1 fruit fly cellular context compared by ENCODE assay signal in genomic region chrX:22529664-22530321, dm6.
A peak's percentile ranks its signal among the peaks of the same experiment; 100 is the strongest.
TF ChIP-seq lines count a peak whose summit lies in the region.

Gene S6kII (plus strand): TSS chrX:22529964.

TF ChIP-seq in whole organism, embryonic, 481 proteins besides CTCF, POLR2A, EP300 and RAD21 (continued from another document):
- TF ChIP-seq knrl (GFP tag; IDR thresholded peaks at IDR 0.05; lab: Robert Waterston, UW; ENCODE audit: partially characterized antibody) (peak; percentile 88), Doc3 (GFP tag; IDR thresholded peaks at IDR 0.05; lab: Robert Waterston, UW; ENCODE audit: partially characterized antibody) (peak; percentile 84), amos (GFP tag; IDR thresholded peaks at IDR 0.05; lab: Robert Waterston, UW; ENCODE audit: partially characterized antibody) (peak; percentile 88), zfh2 (GFP tag; optimal IDR thresholded peaks at IDR 0.05; lab: Kevin White, UChicago) (no peak), Scr (GFP tag; IDR thresholded peaks at IDR 0.05; lab: Robert Waterston, UW; ENCODE audit: partially characterized antibody) (peak; percentile 88), CG13287 (GFP tag; IDR thresholded peaks at IDR 0.05; lab: Robert Waterston, UW; ENCODE audit: partially characterized antibody) (peak; percentile 90), vnd (GFP tag; IDR thresholded peaks at IDR 0.05; lab: Robert Waterston, UW; ENCODE audit: partially characterized antibody) (peak; percentile 75), grn (GFP tag; optimal IDR thresholded peaks at IDR 0.05; lab: Kevin White, UChicago) (no peak), CG10565 (GFP tag; optimal IDR thresholded peaks at IDR 0.05; lab: Kevin White, UChicago) (no peak), BEAF-32 (GFP tag; optimal IDR thresholded peaks at IDR 0.05; lab: Kevin White, UChicago) (peak; percentile 79), pum (GFP tag; optimal IDR thresholded peaks at IDR 0.05; lab: Kevin White, UChicago) (no peak), chm (GFP tag; IDR thresholded peaks at IDR 0.05; lab: Robert Waterston, UW) (no peak), CG4820 (GFP tag; optimal IDR thresholded peaks at IDR 0.05; lab: Kevin White, UChicago) (no peak), CG17612 (GFP tag; IDR thresholded peaks at IDR 0.05; lab: Robert Waterston, UW) (no peak), gfzf (GFP tag; optimal IDR thresholded peaks at IDR 0.05; lab: Kevin White, UChicago) (peak; percentile 51), CG1602 (GFP tag; optimal IDR thresholded peaks at IDR 0.05; lab: Kevin White, UChicago) (no peak), Ets97D (GFP tag; optimal IDR thresholded peaks at IDR 0.05; lab: Kevin White, UChicago) (peak; percentile 18), CG30020 (tag; optimal IDR thresholded peaks at IDR 0.05; lab: Kevin White, UChicago) (peak; percentile 50), ato (GFP tag; IDR thresholded peaks at IDR 0.05; lab: Robert Waterston, UW; ENCODE audit: partially characterized antibody) (peak; percentile 67), jumu (GFP tag; optimal IDR thresholded peaks at IDR 0.05; lab: Kevin White, UChicago) (no peak), crp (GFP tag; optimal IDR thresholded peaks at IDR 0.05; lab: Kevin White, UChicago) (peak in 1 of 2 experiments; percentile 54), ttk (GFP tag; IDR thresholded peaks at IDR 0.05; lab: Robert Waterston, UW) (no peak), tna (GFP tag; IDR thresholded peaks at IDR 0.05; lab: Robert Waterston, UW; ENCODE audit: partially characterized antibody) (peak; percentile 66; the same call in 1 of the 2 replicates), CkIIα-i1 (GFP tag; IDR thresholded peaks at IDR 0.05; lab: Robert Waterston, UW) (no peak), zen2 (GFP tag; IDR thresholded peaks at IDR 0.05; lab: Robert Waterston, UW; ENCODE audit: partially characterized antibody) (peak; percentile 78; the same call in 2 of the 3 replicates), Sry-δ (GFP tag; optimal IDR thresholded peaks at IDR 0.05; lab: Kevin White, UChicago) (peak; percentile 77), mld (GFP tag; IDR thresholded peaks at IDR 0.05; lab: Robert Waterston, UW; ENCODE audit: partially characterized antibody) (peak; percentile 73), Max (GFP tag; optimal IDR thresholded peaks at IDR 0.05; lab: Kevin White, UChicago) (peak; percentile 7), B-H1 (GFP tag; IDR thresholded peaks at IDR 0.05; lab: Robert Waterston, UW) (no peak), HLH4C (GFP tag; IDR thresholded peaks at IDR 0.05; lab: Robert Waterston, UW; ENCODE audit: partially characterized antibody) (peak; percentile 84), cg (GFP tag; optimal IDR thresholded peaks at IDR 0.05; lab: Kevin White, UChicago) (no peak), CG2712 (tag; optimal IDR thresholded peaks at IDR 0.05; lab: Kevin White, UChicago) (peak; percentile 88), Adf1 (GFP tag; IDR thresholded peaks at IDR 0.05; lab: Robert Waterston, UW) (peak; percentile 71), CG18599 (GFP tag; optimal IDR thresholded peaks at IDR 0.05; lab: Kevin White, UChicago) (no peak), stwl (tag; optimal IDR thresholded peaks at IDR 0.05; lab: Kevin White, UChicago) (peak; percentile 64), pzg (GFP tag; optimal IDR thresholded peaks at IDR 0.05; lab: Kevin White, UChicago) (peak; percentile 44), Fer3 (tag; optimal IDR thresholded peaks at IDR 0.05; lab: Kevin White, UChicago) (no peak), HmgZ (tag; optimal IDR thresholded peaks at IDR 0.05; lab: Kevin White, UChicago) (peak; percentile 24), CG10543 (GFP tag; optimal IDR thresholded peaks at IDR 0.05; lab: Kevin White, UChicago) (no peak), CG6791 (GFP tag; IDR thresholded peaks at IDR 0.05; lab: Robert Waterston, UW; ENCODE audit: partially characterized antibody) (peak; percentile 84), row (GFP tag; IDR thresholded peaks at IDR 0.05; lab: Robert Waterston, UW) (peak; percentile 41; the same call in 2 of the 3 replicates), Med (GFP tag; lab: Kevin White, UChicago) (peak; percentile 47), CG3838 (GFP tag; optimal IDR thresholded peaks at IDR 0.05; lab: Kevin White, UChicago) (no peak), dmrt99B (tag; optimal IDR thresholded peaks at IDR 0.05; lab: Kevin White, UChicago) (no peak), br (optimal IDR thresholded peaks at IDR 0.05; lab: Kevin White, UChicago) (no peak), CG11695 (GFP tag; IDR thresholded peaks at IDR 0.05; lab: Robert Waterston, UW) (no peak), Camta (GFP tag; optimal IDR thresholded peaks at IDR 0.05; lab: Kevin White, UChicago) (no peak), oc (tag; optimal IDR thresholded peaks at IDR 0.05; lab: Kevin White, UChicago) (no peak), CG18476 (GFP tag; optimal IDR thresholded peaks at IDR 0.05; lab: Kevin White, UChicago) (no peak), chinmo (GFP tag; IDR thresholded peaks at IDR 0.05; lab: Robert Waterston, UW; ENCODE audit: partially characterized antibody) (peak; percentile 72; the same call in 1 of the 4 replicates), CG2129 (GFP tag; IDR thresholded peaks at IDR 0.05; lab: Robert Waterston, UW; ENCODE audit: partially characterized antibody) (peak; percentile 62), sna (GFP tag; IDR thresholded peaks at IDR 0.05; lab: Robert Waterston, UW; ENCODE audit: partially characterized antibody) (peak; percentile 74), Elba2 (GFP tag; optimal IDR thresholded peaks at IDR 0.05; lab: Kevin White, UChicago) (no peak), bbx (GFP tag; IDR thresholded peaks at IDR 0.05; lab: Robert Waterston, UW; ENCODE audit: partially characterized antibody) (peak; percentile 84), TFAM (GFP tag; optimal IDR thresholded peaks at IDR 0.05; lab: Kevin White, UChicago) (no peak), trem (tag; optimal IDR thresholded peaks at IDR 0.05; lab: Kevin White, UChicago) (peak; percentile 42), CG8478 (optimal IDR thresholded peaks at IDR 0.05; lab: Kevin White, UChicago) (no peak), CG7963 (GFP tag; IDR thresholded peaks at IDR 0.05; lab: Robert Waterston, UW; ENCODE audit: partially characterized antibody) (peak; percentile 79), Opbp (GFP tag; IDR thresholded peaks at IDR 0.05; lab: Robert Waterston, UW; ENCODE audit: partially characterized antibody) (peak; percentile 86), tup (GFP tag; optimal IDR thresholded peaks at IDR 0.05; lab: Kevin White, UChicago) (no peak), CG3995 (GFP tag; optimal IDR thresholded peaks at IDR 0.05; lab: Kevin White, UChicago) (peak; percentile 15), MESR4 (GFP tag; optimal IDR thresholded peaks at IDR 0.05; lab: Kevin White, UChicago) (peak; percentile 84), CG14860 (GFP tag; IDR thresholded peaks at IDR 0.05; lab: Robert Waterston, UW; ENCODE audit: partially characterized antibody) (peak; percentile 71), hkb (optimal IDR thresholded peaks at IDR 0.05; lab: Kevin White, UChicago) (no peak), hkb (GFP tag; IDR thresholded peaks at IDR 0.05; lab: Robert Waterston, UW) (no peak), E2f2 (GFP tag; IDR thresholded peaks at IDR 0.05; lab: Robert Waterston, UW) (0 out of 2 replicates have a peak, but pooled peaks have one; percentile 16), E2f1 (GFP tag; IDR thresholded peaks at IDR 0.05; lab: Robert Waterston, UW) (no peak), CG1024 (GFP tag; IDR thresholded peaks at IDR 0.05; lab: Robert Waterston, UW) (no peak), sens (GFP tag; lab: Kevin White, UChicago) (peak; percentile 9), caup (GFP tag; optimal IDR thresholded peaks at IDR 0.05; lab: Kevin White, UChicago; ENCODE audit: severe bottlenecking) (no peak), CG34224 (GFP tag; IDR thresholded peaks at IDR 0.05; lab: Robert Waterston, UW; ENCODE audit: partially characterized antibody) (peak; percentile 79), CG10267 (tag; optimal IDR thresholded peaks at IDR 0.05; lab: Kevin White, UChicago) (peak; percentile 24), CG2116 (GFP tag; optimal IDR thresholded peaks at IDR 0.05; lab: Kevin White, UChicago) (peak; percentile 89), zen (tag; optimal IDR thresholded peaks at IDR 0.05; lab: Kevin White, UChicago) (no peak), MBD-R2 (GFP tag; IDR thresholded peaks at IDR 0.05; lab: Robert Waterston, UW) (peak; percentile 68; the same call in 1 of the 2 replicates), Myb (GFP tag; optimal IDR thresholded peaks at IDR 0.05; lab: Kevin White, UChicago) (no peak), Sox100B (GFP tag; optimal IDR thresholded peaks at IDR 0.05; lab: Kevin White, UChicago) (no peak), sob (GFP tag; IDR thresholded peaks at IDR 0.05; lab: Robert Waterston, UW) (no peak), CG42726 (GFP tag; IDR thresholded peaks at IDR 0.05; lab: Robert Waterston, UW; ENCODE audit: partially characterized antibody) (peak; percentile 47; the same call in 1 of the 2 replicates), CG11723 (GFP tag; optimal IDR thresholded peaks at IDR 0.05; lab: Kevin White, UChicago) (no peak), CG14710 (tag; optimal IDR thresholded peaks at IDR 0.05; lab: Kevin White, UChicago) (peak; percentile 47), YL-1 (GFP tag; optimal IDR thresholded peaks at IDR 0.05; lab: Kevin White, UChicago) (peak; percentile 44), onecut (GFP tag; IDR thresholded peaks at IDR 0.05; lab: Robert Waterston, UW) (peak; percentile 32; the same call in 1 of the 2 replicates), CG16813 (GFP tag; IDR thresholded peaks at IDR 0.05; lab: Robert Waterston, UW; ENCODE audit: partially characterized antibody) (peak; percentile 81), CG8290 (GFP tag; optimal IDR thresholded peaks at IDR 0.05; lab: Kevin White, UChicago) (peak; percentile 2), CG8290 (tag; optimal IDR thresholded peaks at IDR 0.05; lab: Kevin White, UChicago) (no peak), CG3726 (GFP tag; IDR thresholded peaks at IDR 0.05; lab: Robert Waterston, UW) (no peak)
TF ChIP-seq in whole organism, embryonic: peak in this region for 63.
